Worm (Caenorhabditis elegans) whole organism, L1 larva: ENCODE results near the gene B0336.13.

Experiments
- C04F5.9 ChIP-seq: sonication (generic microtip); optimal IDR thresholded peaks from 2 replicates; lab custom pipeline; 2016; ENCODE audit warnings: missing genetic modification characterization, missing compliant biosample characterization
- C16A3.4 ChIP-seq: fragments of 150-350 bp; optimal IDR thresholded peaks from 2 replicates; lab custom pipeline; 2014; ENCODE audit warnings: missing biosample characterization, missing genetic modification characterization
- F16B12.6 ChIP-seq: fragments of 150-350 bp; optimal IDR thresholded peaks from 2 replicates; lab custom pipeline; 2014; ENCODE audit warnings: missing biosample characterization, missing genetic modification characterization
- aha-1 ChIP-seq: fragments of 150-350 bp; optimal IDR thresholded peaks from 2 replicates; lab custom pipeline; 2014; ENCODE audit warnings: missing biosample characterization, missing genetic modification characterization
- alr-1 ChIP-seq: fragments of 200-800 bp; sonication (Bioruptor generic); optimal IDR thresholded peaks from 2 replicates; lab custom pipeline; 2018; ENCODE audit warnings: borderline replicate concordance, mild to moderate bottlenecking, missing genetic modification characterization, missing compliant biosample characterization
- blmp-1 ChIP-seq: fragments of 150-350 bp; optimal IDR thresholded peaks from 2 replicates; lab custom pipeline; 2014; ENCODE audit warnings: missing biosample characterization, missing genetic modification characterization
- ceh-63 ChIP-seq: fragments of 200-800 bp; sonication (Bioruptor generic); optimal IDR thresholded peaks from 2 replicates; lab custom pipeline; 2018; ENCODE audit warnings: mild to moderate bottlenecking, missing genetic modification characterization, missing compliant biosample characterization
- ceh-8 ChIP-seq: fragments of 200-800 bp; sonication (Bioruptor generic); optimal IDR thresholded peaks from 2 replicates; lab custom pipeline; 2018; ENCODE audit warnings: mild to moderate bottlenecking, missing genetic modification characterization, moderate library complexity, missing compliant biosample characterization
- ceh-82 ChIP-seq, 3 experiments: fragments of 150-350 bp in 1 of 3; sonication (generic microtip) in 2 of 3; optimal IDR thresholded peaks; 2 replicates each; lab custom pipeline; 2014 to 2017; ENCODE audit warnings: missing biosample characterization in 3 of 3, missing genetic modification characterization in 3 of 3
- ceh-88 ChIP-seq: fragments of 200-800 bp; sonication (Bioruptor generic); IDR thresholded peaks from 2 replicates; pipeline ENCODE4 v1.3.6; 2022; ENCODE audit warnings: missing genetic modification characterization, missing compliant biosample characterization
- ces-1 ChIP-seq: fragments of 150-350 bp; optimal IDR thresholded peaks from 2 replicates; lab custom pipeline; 2014; ENCODE audit warnings: missing biosample characterization, missing genetic modification reagents, missing genetic modification characterization
- dpl-1 ChIP-seq, 3 experiments: fragments of 150-350 bp in 2 of 3; sonication (generic microtip) in 1 of 3; optimal IDR thresholded peaks; 2 replicates each; lab custom pipeline; 2014 to 2017; ENCODE audit warnings: missing biosample characterization in 3 of 3, missing genetic modification characterization in 3 of 3, missing genetic modification reagents in 3 of 3
- egl-13 ChIP-seq: sonication (generic microtip); optimal IDR thresholded peaks from 2 replicates; lab custom pipeline; 2016; ENCODE audit warnings: missing genotype, missing genetic modification reagents, missing genetic modification characterization, missing compliant biosample characterization
- egl-27 ChIP-seq, 2 experiments: fragments of 150-350 bp in 1 of 2; sonication (generic microtip); optimal IDR thresholded peaks; 3 replicates each; lab custom pipeline; 2017 to 2018; ENCODE audit warnings: missing biosample characterization in 2 of 2, missing genetic modification characterization in 2 of 2, missing genetic modification reagents in 2 of 2
- elt-2 ChIP-seq: sonication (generic microtip); optimal IDR thresholded peaks from 2 replicates; lab custom pipeline; 2016; ENCODE audit warnings: missing genetic modification characterization, mild to moderate bottlenecking, inconsistent platforms, missing compliant biosample characterization, missing genetic modification reagents
- ets-5 ChIP-seq: fragments of 200-800 bp; sonication (Bioruptor generic); IDR thresholded peaks from 2 replicates; pipeline ENCODE4 v1.3.6; 2022; ENCODE audit warnings: missing genetic modification characterization, missing compliant biosample characterization
- fkh-10 ChIP-seq: sonication (generic microtip); optimal IDR thresholded peaks from 2 replicates; lab custom pipeline; 2017; ENCODE audit warnings: missing biosample characterization, missing genetic modification reagents, missing genetic modification characterization
- fkh-8 ChIP-seq: sonication (generic microtip); optimal IDR thresholded peaks from 2 replicates; lab custom pipeline; 2016; ENCODE audit warnings: mild to moderate bottlenecking, missing genetic modification characterization, missing compliant biosample characterization
- fos-1 ChIP-seq: fragments of 150-350 bp; optimal IDR thresholded peaks from 2 replicates; lab custom pipeline; 2014; ENCODE audit warnings: missing biosample characterization, missing genetic modification characterization
- grh-1 ChIP-seq: fragments of 200-800 bp; sonication (Bioruptor generic); IDR thresholded peaks from 2 replicates; pipeline ENCODE4 v1.3.6; 2022; ENCODE audit warnings: missing genetic modification reagents, missing genetic modification characterization, missing compliant biosample characterization
- hlh-17 ChIP-seq: fragments of 200-800 bp; sonication (Bioruptor generic); optimal IDR thresholded peaks from 2 replicates; lab custom pipeline; 2018; ENCODE audit warnings: missing genetic modification characterization, mild to moderate bottlenecking, missing compliant biosample characterization, moderate library complexity, borderline replicate concordance
- hlh-4 ChIP-seq: sonication (generic microtip); optimal IDR thresholded peaks from 2 replicates; lab custom pipeline; 2016; ENCODE audit warnings: mild to moderate bottlenecking, missing genetic modification characterization, missing compliant biosample characterization
- hpl-2 ChIP-seq: fragments of 150-350 bp; optimal IDR thresholded peaks from 2 replicates; lab custom pipeline; 2014; ENCODE audit warnings: missing biosample characterization, missing genetic modification reagents, missing genetic modification characterization
- jun-1 ChIP-seq: fragments of 150-350 bp; optimal IDR thresholded peaks from 2 replicates; lab custom pipeline; 2014; ENCODE audit warnings: missing biosample characterization, missing genetic modification reagents, missing genetic modification characterization
- lin-13 ChIP-seq: fragments of 150-350 bp; optimal IDR thresholded peaks from 2 replicates; lab custom pipeline; 2014; ENCODE audit warnings: missing biosample characterization, missing genetic modification reagents, missing genetic modification characterization
- lin-14 ChIP-seq: fragments of 200-800 bp; sonication (Bioruptor generic); optimal IDR thresholded peaks from 2 replicates; lab custom pipeline; 2018; ENCODE audit warnings: mild to moderate bottlenecking, missing genetic modification characterization, moderate library complexity, missing compliant biosample characterization
- lin-15B ChIP-seq: fragments of 150-350 bp; sonication (generic microtip); optimal IDR thresholded peaks from 3 replicates; lab custom pipeline; 2014; ENCODE audit warnings: missing biosample characterization, missing genetic modification characterization
- lin-35 ChIP-seq, 2 experiments: fragments of 150-350 bp; optimal IDR thresholded peaks; 2 replicates each; lab custom pipeline; 2014; ENCODE audit warnings: missing biosample characterization in 2 of 2, missing genetic modification characterization in 2 of 2, missing genetic modification reagents in 2 of 2
- lir-3 ChIP-seq: sonication (generic microtip); optimal IDR thresholded peaks from 2 replicates; lab custom pipeline; 2016; ENCODE audit warnings: mild to moderate bottlenecking, missing genetic modification characterization, moderate library complexity, missing compliant biosample characterization; ENCODE audit not compliant: poor library complexity
- mef-2 ChIP-seq: fragments of 150-350 bp; optimal IDR thresholded peaks from 2 replicates; lab custom pipeline; 2014; ENCODE audit warnings: missing biosample characterization, missing genetic modification characterization
- mep-1 ChIP-seq: fragments of 150-350 bp; optimal IDR thresholded peaks from 2 replicates; lab custom pipeline; 2014; ENCODE audit warnings: missing biosample characterization, missing genetic modification characterization
- nhr-12 ChIP-seq: sonication (generic microtip); optimal IDR thresholded peaks from 2 replicates; lab custom pipeline; 2017; ENCODE audit warnings: missing biosample characterization, missing genetic modification characterization
- nhr-71 ChIP-seq: sonication (generic microtip); optimal IDR thresholded peaks from 2 replicates; lab custom pipeline; 2016; ENCODE audit warnings: mild to moderate bottlenecking, missing genetic modification characterization, moderate library complexity, missing compliant biosample characterization
- nhr-76 ChIP-seq: sonication (generic microtip); optimal IDR thresholded peaks from 2 replicates; lab custom pipeline; 2017; ENCODE audit warnings: missing biosample characterization, missing genetic modification characterization
- nhr-85 ChIP-seq: sonication (generic microtip); peaks from one replicate; lab custom pipeline; 2016; ENCODE audit warnings: missing genetic modification characterization, inconsistent platforms, missing compliant biosample characterization
- nhr-90 ChIP-seq: sonication (generic microtip); optimal IDR thresholded peaks from 2 replicates; lab custom pipeline; 2016; ENCODE audit warnings: mild to moderate bottlenecking, missing genetic modification characterization, missing compliant biosample characterization; ENCODE audit not compliant: poor library complexity
- pag-3 ChIP-seq: sonication (generic microtip); optimal IDR thresholded peaks from 2 replicates; lab custom pipeline; 2017; ENCODE audit warnings: missing genetic modification characterization, mild to moderate bottlenecking, missing compliant biosample characterization, antibody characterized with exemption, borderline replicate concordance; ENCODE audit not compliant: insufficient read depth
- pax-3 ChIP-seq: fragments of 200-800 bp; sonication (Bioruptor generic); optimal IDR thresholded peaks from 2 replicates; lab custom pipeline; 2018; ENCODE audit warnings: mild to moderate bottlenecking, missing genetic modification characterization, moderate library complexity, missing compliant biosample characterization
- rnt-1 ChIP-seq: sonication (generic microtip); optimal IDR thresholded peaks from 2 replicates; lab custom pipeline; 2016; ENCODE audit warnings: mild to moderate bottlenecking, missing genetic modification characterization, moderate library complexity, missing compliant biosample characterization
- skn-1 ChIP-seq: fragments of 150-350 bp; optimal IDR thresholded peaks from 2 replicates; lab custom pipeline; 2014; ENCODE audit warnings: missing biosample characterization, missing genetic modification characterization
- snpc-4 ChIP-seq: fragments of 150-350 bp; optimal IDR thresholded peaks from 2 replicates; lab custom pipeline; 2014; ENCODE audit warnings: missing biosample characterization, missing genetic modification characterization
- snu-23 ChIP-seq: sonication (generic microtip); optimal IDR thresholded peaks from 2 replicates; lab custom pipeline; 2016; ENCODE audit warnings: missing genetic modification characterization, missing compliant biosample characterization
- sup-37 ChIP-seq: fragments of 200-800 bp; sonication (Bioruptor generic); optimal IDR thresholded peaks from 2 replicates; lab custom pipeline; 2018; ENCODE audit warnings: mild to moderate bottlenecking, missing genetic modification characterization, missing compliant biosample characterization
- tlp-1 ChIP-seq: fragments of 150-350 bp; optimal IDR thresholded peaks from 2 replicates; lab custom pipeline; 2014; ENCODE audit warnings: missing biosample characterization, missing genetic modification characterization
- unc-62 ChIP-seq: fragments of 150-350 bp; optimal IDR thresholded peaks from 2 replicates; lab custom pipeline; 2014; ENCODE audit warnings: missing biosample characterization, missing genetic modification reagents, missing genetic modification characterization
- unc-86 ChIP-seq: sonication (generic microtip); optimal IDR thresholded peaks from 2 replicates; lab custom pipeline; 2016; ENCODE audit warnings: missing genetic modification characterization, missing compliant biosample characterization
- unc-98 ChIP-seq: fragments of 200-800 bp; sonication (Bioruptor generic); IDR thresholded peaks from 2 replicates; pipeline ENCODE4 v1.3.6; 2022; ENCODE audit warnings: missing genetic modification characterization, missing compliant biosample characterization
- vab-15 ChIP-seq: sonication (generic microtip); optimal IDR thresholded peaks from 2 replicates; lab custom pipeline; 2017; ENCODE audit warnings: missing genotype, mild to moderate bottlenecking, missing genetic modification characterization, missing compliant biosample characterization
- xbp-1 ChIP-seq: sonication (generic microtip); optimal IDR thresholded peaks from 2 replicates; lab custom pipeline; 2016; ENCODE audit warnings: missing genetic modification characterization, missing compliant biosample characterization
- zip-4 ChIP-seq: fragments of 200-800 bp; sonication (Bioruptor generic); optimal IDR thresholded peaks from 2 replicates; lab custom pipeline; 2018; ENCODE audit warnings: mild to moderate bottlenecking, missing genetic modification characterization, moderate library complexity, missing compliant biosample characterization
- ztf-11 ChIP-seq, 2 experiments: sonication (generic microtip); optimal IDR thresholded peaks; 2 replicates each; lab custom pipeline; 2016 to 2017; ENCODE audit warnings: missing genetic modification characterization in 2 of 2, missing biosample characterization in 1 of 2, missing compliant biosample characterization in 1 of 2
- ztf-4 ChIP-seq: fragments of 150-350 bp; optimal IDR thresholded peaks from 2 replicates; lab custom pipeline; 2014; ENCODE audit warnings: missing biosample characterization, missing genetic modification characterization

The B0336.13 gene

ce11 chrIII:5715467-5715866 lies 21.6 kb downstream of the B0336.13 start (continued):
- TF ChIP-seq unc-62 (GFP tag; lab: Kevin White, UChicago) (no peak), nhr-12 (tag; lab: Kevin White, UChicago) (no peak), lir-3 (no peak), ets-5 (GFP tag; lab: Robert Waterston, UW) (no peak), lin-15B (tag; lab: Kevin White, UChicago) (peak; percentile 24), nhr-85 (tag; lab: Kevin White, UChicago) (no peak), nhr-76 (tag; lab: Kevin White, UChicago) (no peak), lin-35 (GFP tag; optimal IDR thresholded peaks at IDR 0.05; lab: Kevin White, UChicago) (peak; percentile 55 to 64), C16A3.4 (tag; lab: Kevin White, UChicago) (peak; percentile 57), alr-1 (tag; lab: Kevin White, UChicago) (no peak), grh-1 (GFP tag; lab: Robert Waterston, UW) (no peak), F16B12.6 (tag; lab: Kevin White, UChicago) (no peak), fkh-10 (GFP tag; lab: Kevin White, UChicago) (peak; percentile 10), ceh-88 (GFP tag; lab: Robert Waterston, UW) (no peak), unc-98 (GFP tag; lab: Robert Waterston, UW) (no peak), ceh-8 (GFP tag; lab: Kevin White, UChicago) (no peak), ces-1 (GFP tag; lab: Kevin White, UChicago) (no peak), dpl-1 (GFP tag; optimal IDR thresholded peaks at IDR 0.05; lab: Kevin White, UChicago) (peak in 2 of 3 experiments; percentile 49 to 62), tlp-1 (no peak), ceh-63 (GFP tag; lab: Kevin White, UChicago) (no peak), egl-27 (tag; optimal IDR thresholded peaks at IDR 0.05; lab: Kevin White, UChicago) (no peak), ceh-82 (tag; optimal IDR thresholded peaks at IDR 0.05; lab: Kevin White, UChicago) (peak; percentile 7 to 87 (median 68)), snu-23 (GFP tag; lab: Kevin White, UChicago) (peak; percentile 67), blmp-1 (tag; lab: Kevin White, UChicago) (peak; percentile 52), nhr-90 (tag; lab: Kevin White, UChicago) (no peak), ztf-11 (tag; optimal IDR thresholded peaks at IDR 0.05; lab: Kevin White, UChicago) (no peak), fos-1 (tag; lab: Kevin White, UChicago) (peak; percentile 28), hlh-17 (GFP tag; lab: Kevin White, UChicago) (no peak), skn-1 (tag; lab: Kevin White, UChicago) (peak; percentile 54), hpl-2 (GFP tag; lab: Kevin White, UChicago) (no peak), elt-2 (tag; lab: Kevin White, UChicago) (no peak), jun-1 (tag; lab: Kevin White, UChicago) (peak; percentile 18), nhr-71 (tag; lab: Kevin White, UChicago) (peak; percentile 58), ztf-4 (tag; lab: Kevin White, UChicago) (no peak), pag-3 (tag; lab: Kevin White, UChicago) (no peak), hlh-4 (tag; lab: Kevin White, UChicago) (no peak), pax-3 (tag; lab: Kevin White, UChicago) (no peak), lin-13 (GFP tag; lab: Kevin White, UChicago) (no peak), rnt-1 (tag; lab: Kevin White, UChicago) (peak; percentile 75), snpc-4 (peak; percentile 31), mep-1 (tag; lab: Kevin White, UChicago) (peak; percentile 74), aha-1 (no peak), xbp-1 (tag; lab: Kevin White, UChicago) (peak; percentile 36), zip-4 (GFP tag; lab: Kevin White, UChicago) (no peak), lin-14 (GFP tag; lab: Kevin White, UChicago) (peak; percentile 90), mef-2 (tag; lab: Kevin White, UChicago) (no peak), C04F5.9 (tag; lab: Kevin White, UChicago) (no peak), sup-37 (GFP tag; lab: Kevin White, UChicago) (no peak), unc-86 (tag; lab: Kevin White, UChicago) (peak; percentile 35), egl-13 (tag; lab: Kevin White, UChicago) (no peak), fkh-8 (tag; lab: Kevin White, UChicago) (peak; percentile 49), vab-15 (tag; lab: Kevin White, UChicago) (no peak)
